Fruit fly (Drosophila melanogaster): ENCODE results near the gene Pbp95.

Pbp95 gene

dm6 chr3R:8001074-8001669 lies 12.4 kb upstream of the Pbp95 start, which contains the start of the genes Kmn2 and CG2698 (continued):
- TF ChIP-seq Antp (GFP tag; optimal IDR thresholded peaks at IDR 0.05), result peak; percentile 71
- TF ChIP-seq dmrt11E (tag; optimal IDR thresholded peaks at IDR 0.05), result peak; percentile 94
- peak; percentile 92 for TF ChIP-seq CG6175 (GFP tag; IDR thresholded peaks at IDR 0.05)
- TF ChIP-seq CG17612 (GFP tag; IDR thresholded peaks at IDR 0.05), result peak; percentile 95
- no peak for TF ChIP-seq en (GFP tag; optimal IDR thresholded peaks at IDR 0.05)
- TF ChIP-seq CG8089 (GFP tag; optimal IDR thresholded peaks at IDR 0.05), result peak; percentile 38
- peak; percentile 96 for TF ChIP-seq Ets65A (GFP tag)
- TF ChIP-seq CG4424 (GFP tag; optimal IDR thresholded peaks at IDR 0.05), result peak; percentile 97
- peak; percentile 93 for TF ChIP-seq CG7357 (GFP tag; IDR thresholded peaks at IDR 0.05)
- no peak for TF ChIP-seq prd (optimal IDR thresholded peaks at IDR 0.05)
- TF ChIP-seq prd (GFP tag; IDR thresholded peaks at IDR 0.05), result peak; percentile 99
- TF ChIP-seq HmgD (GFP tag; optimal IDR thresholded peaks at IDR 0.05), result peak; percentile 32
- TF ChIP-seq CG1233 (GFP tag; optimal IDR thresholded peaks at IDR 0.05), result peak; percentile 91
- TF ChIP-seq ap (GFP tag; IDR thresholded peaks at IDR 0.05), result peak; percentile 96
- peak; percentile 98 for TF ChIP-seq zfh1 (GFP tag; IDR thresholded peaks at IDR 0.05)
- peak; percentile 96 for TF ChIP-seq CG9727 (GFP tag; optimal IDR thresholded peaks at IDR 0.05)
- peak; percentile 96 for TF ChIP-seq NFAT (GFP tag; IDR thresholded peaks at IDR 0.05)
- peak; percentile 90 for TF ChIP-seq sqz (GFP tag; optimal IDR thresholded peaks at IDR 0.05)
- TF ChIP-seq eyg (GFP tag; optimal IDR thresholded peaks at IDR 0.05), result peak; percentile 10
- TF ChIP-seq CkIIα-i1 (GFP tag; IDR thresholded peaks at IDR 0.05), result peak; percentile 86
- TF ChIP-seq Adf1 (GFP tag; IDR thresholded peaks at IDR 0.05), result peak; percentile 85
- peak in 1 of 2 experiments; percentile 67 for TF ChIP-seq Hr78 (GFP tag; optimal IDR thresholded peaks at IDR 0.05)
- TF ChIP-seq Doc2 (GFP tag; IDR thresholded peaks at IDR 0.05), result peak; percentile 92
- peak; percentile 74 for TF ChIP-seq Bteb2 (GFP tag; optimal IDR thresholded peaks at IDR 0.05)
- TF ChIP-seq Stat92E (GFP tag; optimal IDR thresholded peaks at IDR 0.05), result peak in 1 of 3 experiments; percentile 60
- TF ChIP-seq pita (GFP tag; optimal IDR thresholded peaks at IDR 0.05), result no peak
- TF ChIP-seq CG31224 (GFP tag; IDR thresholded peaks at IDR 0.05), result peak; percentile 94
- TF ChIP-seq Hr3 (GFP tag; optimal IDR thresholded peaks at IDR 0.05), result peak; percentile 98
- peak; percentile 88 for TF ChIP-seq CG12071 (GFP tag; optimal IDR thresholded peaks at IDR 0.05)
- peak; percentile 79 for TF ChIP-seq CG3065 (GFP tag; optimal IDR thresholded peaks at IDR 0.05)
- peak; percentile 98 for TF ChIP-seq CG11247 (GFP tag; IDR thresholded peaks at IDR 0.05)
- TF ChIP-seq CG34422 (GFP tag; IDR thresholded peaks at IDR 0.05), result peak; percentile 98
- TF ChIP-seq kni (GFP tag; optimal IDR thresholded peaks at IDR 0.05), result peak; percentile 87
- no peak for TF ChIP-seq luna (GFP tag; optimal IDR thresholded peaks at IDR 0.05)
- peak; percentile 98 for TF ChIP-seq CG32772 (GFP tag; IDR thresholded peaks at IDR 0.05)
- TF ChIP-seq Elba2 (GFP tag; optimal IDR thresholded peaks at IDR 0.05), result peak; percentile 78
- TF ChIP-seq NfI (GFP tag; optimal IDR thresholded peaks at IDR 0.05), result peak; percentile 94
- peak; percentile 97 for TF ChIP-seq CG17361 (GFP tag; IDR thresholded peaks at IDR 0.05)
- TF ChIP-seq pho (GFP tag; optimal IDR thresholded peaks at IDR 0.05), result peak; percentile 84
- peak; percentile 92 for TF ChIP-seq Poxn (GFP tag; IDR thresholded peaks at IDR 0.05)
- peak; percentile 88 for TF ChIP-seq toy (GFP tag; IDR thresholded peaks at IDR 0.05)
- TF ChIP-seq sim (GFP tag; IDR thresholded peaks at IDR 0.05), result peak; percentile 96
- peak; percentile 85 for TF ChIP-seq kay (GFP tag; optimal IDR thresholded peaks at IDR 0.05)
- peak; percentile 91 for TF ChIP-seq trh (GFP tag; optimal IDR thresholded peaks at IDR 0.05)
- peak; percentile 99 for TF ChIP-seq lmd (GFP tag; IDR thresholded peaks at IDR 0.05)
- TF ChIP-seq crol (GFP tag; IDR thresholded peaks at IDR 0.05), result peak; percentile 86
- TF ChIP-seq pfk (GFP tag; optimal IDR thresholded peaks at IDR 0.05), result no peak
- TF ChIP-seq Mes4 (GFP tag; optimal IDR thresholded peaks at IDR 0.05), result peak; percentile 61
- TF ChIP-seq ewg (GFP tag; optimal IDR thresholded peaks at IDR 0.05), result peak; percentile 92
- TF ChIP-seq CG6254 (GFP tag; optimal IDR thresholded peaks at IDR 0.05), result peak; percentile 92
- peak; percentile 68 for TF ChIP-seq CG7271 (tag; optimal IDR thresholded peaks at IDR 0.05)
- TF ChIP-seq Nf-YC (tag; optimal IDR thresholded peaks at IDR 0.05), result peak; percentile 84

Measured in whole organism, embryonic.